Fruit fly (Drosophila melanogaster): ENCODE data around the gene SdhD.
A peak's percentile ranks its signal among the peaks of the same experiment; 100 is the strongest.

The SdhD gene

DNA sequence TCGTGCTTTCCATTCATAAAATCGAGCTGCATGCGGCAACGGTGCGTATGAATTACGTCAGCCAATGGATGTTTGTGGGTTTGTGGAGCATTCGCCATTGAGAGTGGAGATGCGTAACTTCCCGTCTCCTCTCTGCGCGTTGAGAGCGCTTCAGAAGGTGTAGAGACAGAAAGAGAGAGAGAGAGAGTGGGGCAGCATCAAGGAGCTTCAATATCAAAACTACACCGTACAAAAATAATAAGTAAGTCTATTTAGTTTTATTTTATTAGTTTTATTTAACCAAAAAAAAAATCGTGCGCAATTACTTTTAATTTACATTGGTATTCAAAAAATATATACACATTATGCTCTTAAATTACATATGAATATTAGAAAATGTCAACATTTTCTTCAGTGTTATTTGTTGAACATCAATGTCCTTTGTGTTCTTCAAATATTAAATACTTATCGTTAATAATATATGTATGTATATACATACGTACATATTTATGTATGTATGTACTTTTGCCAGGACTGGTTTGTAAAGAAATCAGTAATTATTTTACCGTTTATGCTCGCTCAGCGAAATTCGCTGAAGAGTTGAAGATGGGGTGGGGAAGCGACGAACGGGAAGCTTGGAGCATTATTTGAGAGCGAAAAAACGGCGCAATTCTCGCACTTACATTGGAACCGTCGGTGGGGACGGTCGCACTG lies 37.6 kb downstream of the SdhD start, which contains the start of gene CG10365 (continued):
- TF ChIP-seq tup (GFP tag; optimal IDR thresholded peaks at IDR 0.05) (no peak), CG12769 (tag; optimal IDR thresholded peaks at IDR 0.05) (peak; percentile 70), btn (GFP tag; optimal IDR thresholded peaks at IDR 0.05) (no peak), CG6765 (GFP tag; optimal IDR thresholded peaks at IDR 0.05) (peak; percentile 72), crc (GFP tag; optimal IDR thresholded peaks at IDR 0.05) (no peak), chn (GFP tag; optimal IDR thresholded peaks at IDR 0.05) (no peak), fd3F (GFP tag; optimal IDR thresholded peaks at IDR 0.05) (peak; percentile 90), gem (tag; optimal IDR thresholded peaks at IDR 0.05) (peak; percentile 96), CG11247 (GFP tag; IDR thresholded peaks at IDR 0.05) (peak; percentile 78), CG2129 (GFP tag; IDR thresholded peaks at IDR 0.05; ENCODE audit: partially characterized antibody) (no peak), her (GFP tag; optimal IDR thresholded peaks at IDR 0.05) (no peak), z (GFP tag; IDR thresholded peaks at IDR 0.05) (0 out of 3 replicates have a peak, but pooled peaks have one; percentile 29), CG11504 (tag; optimal IDR thresholded peaks at IDR 0.05) (peak; percentile 95), CG6654 (GFP tag; optimal IDR thresholded peaks at IDR 0.05) (peak; percentile 5), gce (GFP tag; IDR thresholded peaks at IDR 0.05) (peak; percentile 87; the same call in 2 of the 3 replicates), run (tag; optimal IDR thresholded peaks at IDR 0.05) (peak; percentile 79), esg (GFP tag; conservative IDR thresholded peaks at IDR 0.05) (peak; percentile 86), tna (GFP tag; IDR thresholded peaks at IDR 0.05; ENCODE audit: partially characterized antibody) (no peak; the same call in 1 of the 2 replicates), inv (GFP tag; IDR thresholded peaks at IDR 0.05; ENCODE audit: partially characterized antibody) (no peak), HLH54F (GFP tag; optimal IDR thresholded peaks at IDR 0.05) (no peak), NC2β (GFP tag; optimal IDR thresholded peaks at IDR 0.05) (no peak), CG13296 (GFP tag; optimal IDR thresholded peaks at IDR 0.05) (peak; percentile 91), CG8281 (tag; optimal IDR thresholded peaks at IDR 0.05) (peak; percentile 64), Camta (GFP tag; optimal IDR thresholded peaks at IDR 0.05) (peak; percentile 17), MBD-R2 (GFP tag; IDR thresholded peaks at IDR 0.05) (peak; percentile 35; the same call in 1 of the 2 replicates), bowl (GFP tag; IDR thresholded peaks at IDR 0.05) (peak; percentile 67; the same call in 1 of the 2 replicates), CG2875 (GFP tag; optimal IDR thresholded peaks at IDR 0.05) (peak; percentile 33), CG9437 (GFP tag; optimal IDR thresholded peaks at IDR 0.05) (peak; percentile 87), CG12744 (GFP tag; optimal IDR thresholded peaks at IDR 0.05) (no peak), CG1647 (GFP tag; optimal IDR thresholded peaks at IDR 0.05) (no peak), CG2199 (GFP tag; IDR thresholded peaks at IDR 0.05) (no peak), Lhr (GFP tag; optimal IDR thresholded peaks at IDR 0.05) (no peak), CG11456 (GFP tag; IDR thresholded peaks at IDR 0.05) (peak; percentile 72), CG8478 (optimal IDR thresholded peaks at IDR 0.05) (no peak), fu2 (GFP tag; optimal IDR thresholded peaks at IDR 0.05) (no peak), Drgx (GFP tag; IDR thresholded peaks at IDR 0.05) (peak; percentile 85), pan (optimal IDR thresholded peaks at IDR 0.05) (no peak), pan (GFP tag; optimal IDR thresholded peaks at IDR 0.05 in 1 of 2, IDR thresholded peaks at IDR 0.05 in 1 of 2) (peak in 1 of 2 experiments; percentile 93), ewg (GFP tag; optimal IDR thresholded peaks at IDR 0.05) (peak; percentile 70), Dref (GFP tag; IDR thresholded peaks at IDR 0.05) (no peak), Hr39 (optimal IDR thresholded peaks at IDR 0.05) (no peak), CoRest (tag; optimal IDR thresholded peaks at IDR 0.05) (peak; percentile 93), ato (GFP tag; IDR thresholded peaks at IDR 0.05; ENCODE audit: partially characterized antibody) (no peak), CG1024 (GFP tag; IDR thresholded peaks at IDR 0.05) (peak; percentile 60), CG15601 (tag; optimal IDR thresholded peaks at IDR 0.05) (peak; percentile 70), D19B (GFP tag; optimal IDR thresholded peaks at IDR 0.05) (peak; percentile 61), nmo (GFP tag; optimal IDR thresholded peaks at IDR 0.05) (peak; percentile 90), unpg (GFP tag; optimal IDR thresholded peaks at IDR 0.05) (peak; percentile 93), pfk (GFP tag; optimal IDR thresholded peaks at IDR 0.05) (no peak), Doc3 (GFP tag; IDR thresholded peaks at IDR 0.05; ENCODE audit: partially characterized antibody) (no peak)

Measured in whole organism, embryonic.